In genomic region chrX:6599233-6599632, dm6 we compare ENCODE assay signal across 1 fruit fly cellular context.
TF ChIP-seq lines count a peak whose summit lies in the region.

No protein-coding gene starts in this region.

TF ChIP-seq in whole organism, embryonic, 481 proteins besides CTCF, POLR2A, EP300 and RAD21 (continued from another document):
- TF ChIP-seq CG8478 (optimal IDR thresholded peaks at IDR 0.05; lab: Kevin White, UChicago) (no peak), row (GFP tag; IDR thresholded peaks at IDR 0.05; lab: Robert Waterston, UW) (peak; percentile 87), odd (GFP tag; optimal IDR thresholded peaks at IDR 0.05; lab: Kevin White, UChicago) (no peak), CG7357 (GFP tag; IDR thresholded peaks at IDR 0.05; lab: Robert Waterston, UW) (peak; percentile 91), MTF-1 (GFP tag; optimal IDR thresholded peaks at IDR 0.05; lab: Kevin White, UChicago; ENCODE audit: borderline replicate concordance) (peak; percentile 74), inv (GFP tag; IDR thresholded peaks at IDR 0.05; lab: Robert Waterston, UW; ENCODE audit: partially characterized antibody) (no peak), CG17359 (tag; optimal IDR thresholded peaks at IDR 0.05; lab: Kevin White, UChicago) (peak; percentile 94), sob (GFP tag; IDR thresholded peaks at IDR 0.05; lab: Robert Waterston, UW) (peak; percentile 98), CG1647 (GFP tag; optimal IDR thresholded peaks at IDR 0.05; lab: Kevin White, UChicago) (peak; percentile 84), en (GFP tag; optimal IDR thresholded peaks at IDR 0.05; lab: Kevin White, UChicago) (peak; percentile 75), dysf (GFP tag; IDR thresholded peaks at IDR 0.05; lab: Robert Waterston, UW) (peak; percentile 94), unpg (GFP tag; optimal IDR thresholded peaks at IDR 0.05; lab: Kevin White, UChicago) (no peak), pnt (GFP tag; optimal IDR thresholded peaks at IDR 0.05; lab: Kevin White, UChicago) (peak; percentile 84), Doc3 (GFP tag; IDR thresholded peaks at IDR 0.05; lab: Robert Waterston, UW; ENCODE audit: partially characterized antibody) (no peak), PHDP (tag; optimal IDR thresholded peaks at IDR 0.05; lab: Kevin White, UChicago) (no peak), CG10321 (GFP tag; IDR thresholded peaks at IDR 0.05; lab: Robert Waterston, UW) (no peak)
